Worm (Caenorhabditis elegans): ENCODE measurements around the gene brc-1.
"Not testable (repeated sequence)": the region's sequence is repeated elsewhere in the genome, so short reads cannot be mapped to it uniquely, and the experiment has no call there.

- not testable (repeated sequence) for TF ChIP-seq dao-5, him-1, W03F9.2 (tag; optimal IDR thresholded peaks at IDR 0.05)
These were observed 10.7 kb downstream of the brc-1 start, which contains the start of gene cyp-25A4 for ce11 chrIII:3852030-3852579.

Measured in whole organism, L4/young adult.